Worm (Caenorhabditis elegans) whole organism, early embryonic: ENCODE results near the gene prmt-5.

Source experiments
- B0310.2 ChIP-seq: sonication (generic microtip); optimal IDR thresholded peaks from 2 replicates; lab custom pipeline; 2016; ENCODE audit warnings: mild to moderate bottlenecking, missing genetic modification characterization, missing compliant biosample characterization
- F13C5.2 ChIP-seq: sonication (generic microtip); optimal IDR thresholded peaks from 2 replicates; lab custom pipeline; 2017; ENCODE audit warnings: mild to moderate bottlenecking, missing genetic modification characterization, inconsistent platforms, missing compliant biosample characterization
- aly-1 ChIP-seq: sonication (generic microtip); optimal IDR thresholded peaks from 2 replicates; lab custom pipeline; 2016; ENCODE audit warnings: missing genetic modification characterization, missing compliant biosample characterization
- ama-1 ChIP-seq: fragments of 150-350 bp; optimal IDR thresholded peaks from 2 replicates; lab custom pipeline; 2014
- ceh-13 ChIP-seq: fragments of 200-800 bp; sonication (Bioruptor generic); optimal IDR thresholded peaks from 2 replicates; lab custom pipeline; 2018; ENCODE audit warnings: mild to moderate bottlenecking, missing genetic modification characterization, missing compliant biosample characterization
- ceh-36 ChIP-seq: sonication (generic microtip); optimal IDR thresholded peaks from 2 replicates; lab custom pipeline; 2016; ENCODE audit warnings: missing genetic modification characterization, inconsistent platforms, missing compliant biosample characterization
- ets-7 ChIP-seq: sonication (generic microtip); optimal IDR thresholded peaks from 2 replicates; lab custom pipeline; 2016; ENCODE audit warnings: missing genotype, missing genetic modification characterization, missing compliant biosample characterization
- flt-1 ChIP-seq: fragments of 200-800 bp; sonication (Bioruptor generic); IDR thresholded peaks from 2 replicates; pipeline ENCODE4 v1.3.6; 2022; ENCODE audit warnings: missing genetic modification characterization, missing compliant biosample characterization
- hmbx-1 ChIP-seq: sonication (generic microtip); optimal IDR thresholded peaks from 2 replicates; lab custom pipeline; 2016; ENCODE audit warnings: mild to moderate bottlenecking, missing genetic modification characterization, missing compliant biosample characterization
- hmg-4 ChIP-seq: fragments of 200-800 bp; sonication (Bioruptor generic); optimal IDR thresholded peaks from 2 replicates; lab custom pipeline; 2018; ENCODE audit warnings: mild to moderate bottlenecking, missing genetic modification characterization, missing compliant biosample characterization
- hnd-1 ChIP-seq: sonication (generic microtip); optimal IDR thresholded peaks from 2 replicates; lab custom pipeline; 2016; ENCODE audit warnings: missing genetic modification characterization, missing compliant biosample characterization
- pes-1 ChIP-seq: fragments of 200-800 bp; sonication (Bioruptor generic); IDR thresholded peaks from 2 replicates; pipeline ENCODE4 v1.3.6; 2022; ENCODE audit warnings: missing genetic modification reagents, missing genetic modification characterization, missing compliant biosample characterization
- scrt-1 ChIP-seq: fragments of 200-800 bp; sonication (Bioruptor generic); IDR thresholded peaks from 2 replicates; pipeline ENCODE4 v1.3.6; 2022; ENCODE audit warnings: missing genetic modification characterization, missing compliant biosample characterization
- sea-1 ChIP-seq: fragments of 200-800 bp; sonication (Bioruptor generic); conservative IDR thresholded peaks from 2 replicates; pipeline ENCODE4 v1.3.6; 2022; ENCODE audit warnings: missing genetic modification characterization, missing compliant biosample characterization
- tbx-11 ChIP-seq: fragments of 200-800 bp; sonication (Bioruptor generic); IDR thresholded peaks from 2 replicates; pipeline ENCODE4 v1.3.6; 2022; ENCODE audit warnings: missing genetic modification characterization, missing compliant biosample characterization
- tbx-37 ChIP-seq: fragments of 200-800 bp; sonication (Bioruptor generic); conservative IDR thresholded peaks from 2 replicates; pipeline ENCODE4 v1.3.6; 2022; ENCODE audit warnings: missing genetic modification reagents, missing genetic modification characterization, missing compliant biosample characterization
- tra-4 ChIP-seq: sonication (generic microtip); optimal IDR thresholded peaks from 2 replicates; lab custom pipeline; 2017; ENCODE audit warnings: missing genetic modification characterization, missing compliant biosample characterization

Gene prmt-5

DNA sequence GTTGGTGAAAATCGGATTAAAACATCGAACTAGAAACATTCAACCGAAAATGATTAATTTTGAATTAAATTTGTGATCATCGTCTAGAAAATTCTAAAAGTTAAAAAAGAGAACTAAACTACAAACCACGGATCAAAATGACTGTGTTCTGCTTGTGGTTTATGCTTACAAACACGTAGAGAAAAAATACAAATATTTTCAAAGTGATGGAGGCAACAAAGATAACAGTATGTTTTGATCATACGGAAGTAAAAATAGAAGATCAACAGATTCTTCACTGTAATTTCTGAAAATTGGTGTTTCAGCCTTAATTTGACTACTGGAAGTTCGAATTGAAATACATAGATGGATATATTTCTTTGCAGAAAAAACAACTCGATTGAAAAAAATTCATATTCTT is 27.0 kb upstream of the prmt-5 start:
- TF ChIP-seq scrt-1 (no peak), tbx-37 (GFP tag; lab: Robert Waterston, UW) (no peak), pes-1 (GFP tag; lab: Robert Waterston, UW) (no peak), ceh-36 (no peak), aly-1 (tag; lab: Kevin White, UChicago) (no peak), hmg-4 (no peak), ceh-13 (no peak), hnd-1 (no peak), ets-7 (tag; lab: Kevin White, UChicago) (no peak), ama-1 (lab: Kevin White, UChicago) (no peak), tbx-11 (GFP tag; lab: Robert Waterston, UW) (no peak), B0310.2 (tag; lab: Kevin White, UChicago) (no peak), sea-1 (GFP tag; lab: Robert Waterston, UW) (no peak)

DNA sequence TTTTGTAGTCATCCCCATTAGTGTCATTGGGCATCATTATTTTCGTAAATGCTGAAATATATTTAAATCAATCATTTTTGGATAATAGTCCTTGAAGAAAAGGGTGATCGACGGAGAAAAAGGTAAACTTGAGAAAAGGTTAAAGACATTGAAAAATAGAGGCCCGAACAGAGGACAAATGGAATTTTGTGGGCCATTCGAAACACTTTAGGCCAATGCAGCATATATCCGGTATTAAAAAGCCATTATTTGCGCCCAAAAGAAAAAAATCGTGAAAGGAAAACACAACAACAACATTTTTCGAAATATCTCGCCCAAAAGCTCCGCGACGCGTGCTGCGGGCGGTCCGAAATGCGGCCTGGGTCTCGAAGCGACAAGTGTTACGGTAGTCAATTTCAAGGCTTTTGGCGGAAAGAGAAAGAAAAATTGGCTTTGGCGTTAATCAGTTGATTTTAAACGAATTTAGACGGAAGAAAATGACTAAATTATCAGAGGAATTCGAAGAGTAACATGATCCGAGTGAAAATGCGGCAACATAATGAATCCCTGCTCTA is 23.4 kb upstream of the prmt-5 start, which contains the start of gene morc-1:
Gene morc-1 (minus strand): TSS at position 51 of the 554 bp plus-strand sequence.
- TF ChIP-seq scrt-1 (0 out of 2 replicates have a peak, but pooled peaks have one; percentile 9), pes-1 (GFP tag; lab: Robert Waterston, UW) (no peak)

DNA sequence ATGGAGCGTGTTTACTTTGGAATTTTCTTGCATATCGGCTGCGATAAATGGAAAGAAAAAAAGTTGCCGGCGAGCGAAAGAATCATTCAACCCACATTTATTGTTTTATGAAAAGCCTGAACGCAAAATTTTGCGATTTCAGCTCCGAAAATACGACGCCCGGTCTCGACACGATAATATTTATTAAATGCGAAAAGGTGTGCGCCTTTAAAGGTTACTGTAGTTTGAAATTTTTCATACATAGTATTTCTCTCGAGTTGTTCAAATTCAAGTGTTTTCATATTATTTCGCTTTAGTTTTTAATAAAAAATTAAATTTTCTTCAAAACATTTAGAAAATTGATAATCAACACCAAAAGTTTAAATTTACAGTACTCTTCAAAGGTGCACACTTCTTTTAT is 21.4 kb upstream of the prmt-5 start, which contains the start of gene syx-16:
Gene syx-16 (minus strand): TSS at position 118 of the 400 bp plus-strand sequence.
- TF ChIP-seq ets-7 (tag; lab: Kevin White, UChicago) (no peak), hmg-4 (no peak), pes-1 (GFP tag; lab: Robert Waterston, UW) (no peak), flt-1 (no peak), ceh-13 (no peak), tbx-37 (GFP tag; lab: Robert Waterston, UW) (no peak), tbx-11 (GFP tag; lab: Robert Waterston, UW) (no peak), F13C5.2 (tag; lab: Kevin White, UChicago) (no peak), scrt-1 (no peak), hnd-1 (no peak), B0310.2 (tag; lab: Kevin White, UChicago) (no peak), sea-1 (GFP tag; lab: Robert Waterston, UW) (no peak), ceh-36 (no peak), tra-4 (no peak), aly-1 (tag; lab: Kevin White, UChicago) (no peak), ama-1 (lab: Kevin White, UChicago) (no peak), hmbx-1 (no peak)

DNA sequence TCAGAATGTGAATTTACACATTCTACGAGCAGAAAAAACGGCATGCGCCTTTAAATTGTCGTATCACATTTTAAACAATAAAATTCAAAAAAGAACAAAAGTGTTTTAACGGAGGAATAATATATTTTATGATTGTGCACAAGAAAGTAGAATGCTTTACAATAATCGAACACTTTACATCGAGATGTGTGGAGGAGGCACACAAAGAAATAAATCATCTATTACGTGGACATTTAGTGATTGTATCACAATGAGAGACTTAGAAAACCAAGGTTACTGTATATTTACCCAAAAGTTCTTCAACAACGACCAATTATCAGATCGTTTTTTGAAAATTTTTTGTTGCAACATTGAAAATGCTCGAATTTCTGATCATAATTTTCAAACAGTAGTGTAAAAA is 20.1 kb upstream of the prmt-5 start:
- TF ChIP-seq pes-1 (GFP tag; lab: Robert Waterston, UW), result no peak
- TF ChIP-seq sea-1 (GFP tag; lab: Robert Waterston, UW), result no peak
- TF ChIP-seq ama-1 (lab: Kevin White, UChicago), result no peak
- TF ChIP-seq ceh-36, result no peak
- TF ChIP-seq tbx-11 (GFP tag; lab: Robert Waterston, UW), result no peak
- TF ChIP-seq B0310.2 (tag; lab: Kevin White, UChicago), result no peak
- no peak for TF ChIP-seq scrt-1
- TF ChIP-seq ets-7 (tag; lab: Kevin White, UChicago), result no peak

DNA sequence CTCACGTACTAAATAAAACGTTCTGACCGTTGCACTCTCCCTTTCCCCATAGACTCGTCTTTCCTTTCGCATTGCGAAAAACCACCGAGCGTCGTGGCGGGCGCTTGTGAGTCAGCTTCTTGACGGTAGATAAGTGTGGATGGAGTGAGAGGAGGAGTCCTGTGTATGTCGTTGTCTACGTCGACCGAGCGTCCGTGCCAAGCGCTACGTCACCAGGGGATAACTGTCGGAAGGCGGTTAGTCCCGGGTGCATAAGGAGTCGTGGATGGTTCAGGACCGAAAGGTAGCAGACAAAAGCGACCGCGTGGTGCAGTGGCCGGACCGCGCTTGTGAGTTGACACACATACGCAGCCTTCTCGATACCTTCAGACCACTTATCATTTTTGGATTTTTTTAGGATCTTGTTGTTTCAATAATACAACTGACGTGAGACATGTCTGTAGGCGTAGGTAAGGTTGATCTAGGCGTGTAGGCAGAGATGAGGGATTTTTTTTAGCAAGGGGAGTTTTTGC is 19.2 kb upstream of the prmt-5 start:
- TF ChIP-seq flt-1 (peak; percentile 80), hmbx-1 (peak; percentile 16), ets-7 (tag; lab: Kevin White, UChicago) (peak; percentile 55), B0310.2 (tag; lab: Kevin White, UChicago) (peak; percentile 63), tbx-37 (GFP tag; lab: Robert Waterston, UW) (peak; percentile 40), pes-1 (GFP tag; lab: Robert Waterston, UW) (peak; percentile 84), scrt-1 (peak; percentile 75), ceh-13 (peak; percentile 47), aly-1 (tag; lab: Kevin White, UChicago) (peak; percentile 90), sea-1 (GFP tag; lab: Robert Waterston, UW) (peak; percentile 76), hnd-1 (peak; percentile 26), hmg-4 (peak; percentile 93), F13C5.2 (tag; lab: Kevin White, UChicago) (peak; percentile 66)

DNA sequence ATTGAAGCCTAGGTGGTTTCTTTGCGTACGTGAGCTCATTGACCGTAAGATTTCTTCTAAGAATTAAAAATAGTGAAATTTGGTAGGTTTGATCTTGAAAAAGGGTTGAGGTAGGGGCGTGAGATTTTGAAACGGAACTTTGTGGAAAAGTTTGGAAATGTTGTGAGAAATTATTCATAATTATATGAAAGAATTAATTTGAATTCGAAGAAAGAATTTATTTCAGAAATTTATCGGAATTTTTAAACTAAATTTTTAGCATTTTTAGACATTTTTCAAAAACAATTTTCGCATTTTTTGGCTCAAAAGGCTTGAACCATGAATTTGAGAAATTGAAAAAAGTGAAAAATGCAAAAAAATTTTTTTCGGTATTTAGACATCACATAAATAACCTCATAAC is 16.2 kb upstream of the prmt-5 start:
- TF ChIP-seq hmg-4, result no peak
- no peak for TF ChIP-seq B0310.2 (tag; lab: Kevin White, UChicago)
- TF ChIP-seq aly-1 (tag; lab: Kevin White, UChicago), result no peak
- TF ChIP-seq ama-1 (lab: Kevin White, UChicago), result no peak
- TF ChIP-seq F13C5.2 (tag; lab: Kevin White, UChicago), result no peak
- no peak for TF ChIP-seq sea-1 (GFP tag; lab: Robert Waterston, UW)
- TF ChIP-seq ceh-13, result no peak
- TF ChIP-seq hmbx-1, result no peak
- no peak for TF ChIP-seq tbx-11 (GFP tag; lab: Robert Waterston, UW)
- no peak for TF ChIP-seq tbx-37 (GFP tag; lab: Robert Waterston, UW)
- no peak for TF ChIP-seq hnd-1
- no peak for TF ChIP-seq scrt-1

DNA sequence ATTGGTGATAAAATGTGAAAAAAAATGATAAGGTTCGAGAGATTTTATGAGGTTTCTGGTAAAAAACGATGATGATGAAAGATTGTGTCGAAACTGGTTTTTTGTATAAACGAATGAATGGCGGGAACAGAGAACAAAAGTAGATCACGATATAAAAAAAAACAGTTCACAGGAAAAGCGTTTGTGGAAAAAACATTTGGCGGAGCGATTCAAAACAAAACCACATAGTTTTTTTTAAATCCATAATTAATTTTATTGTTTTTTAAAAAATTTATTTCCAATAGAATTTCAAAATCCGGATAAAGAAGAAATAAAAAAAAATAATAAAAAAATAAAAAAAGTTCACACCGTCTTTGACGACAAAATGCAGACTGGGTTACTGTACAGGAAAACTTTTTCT is 15.0 kb upstream of the prmt-5 start, which contains the start of gene ZC155.4:
Gene ZC155.4 (minus strand): TSS at position 101 of the 400 bp plus-strand sequence.
- TF ChIP-seq F13C5.2 (tag; lab: Kevin White, UChicago) (no peak), hmg-4 (no peak), tbx-11 (GFP tag; lab: Robert Waterston, UW) (no peak)

DNA sequence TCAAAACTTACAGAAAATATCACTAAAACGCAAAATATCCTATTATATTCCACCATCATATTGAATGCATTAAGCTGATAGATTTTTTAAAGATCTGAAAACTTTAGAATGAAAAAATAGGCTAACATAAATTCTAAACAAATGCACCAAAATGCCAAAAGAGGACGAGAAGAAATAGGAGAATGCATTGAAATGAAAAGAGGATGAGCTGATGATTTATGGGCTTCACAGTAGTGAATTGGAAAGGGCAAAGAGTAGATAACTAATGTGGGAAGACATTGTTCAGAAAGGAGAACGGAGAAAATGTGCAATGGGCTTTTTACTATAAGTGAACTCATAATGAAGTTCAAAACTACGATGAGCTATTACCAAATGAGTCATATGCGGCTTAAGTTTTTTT is 12.8 kb upstream of the prmt-5 start, which contains the start of gene cutl-19:
Gene cutl-19 (minus strand): TSS at position 101 of the 400 bp plus-strand sequence.
- no peak for TF ChIP-seq B0310.2 (tag; lab: Kevin White, UChicago)
